Fruit fly (Drosophila melanogaster) whole organism, embryonic: ENCODE measurements around the gene Rpp20.

Experiments used
- CG10267 ChIP-seq: fragments of 200-800 bp; sonication (Bioruptor generic); optimal IDR thresholded peaks from 2 replicates; lab custom pipeline; 2018; ENCODE audit warnings: missing biosample characterization, mild to moderate bottlenecking, missing genetic modification characterization, moderate library complexity
- CG10431 ChIP-seq: fragments of 200-800 bp; sonication (Bioruptor generic); optimal IDR thresholded peaks from 3 replicates; lab custom pipeline; 2018; ENCODE audit warnings: missing biosample characterization, mild to moderate bottlenecking, missing genetic modification characterization
- CG12155 ChIP-seq: fragments of 200-800 bp; sonication (Bioruptor generic); optimal IDR thresholded peaks from 3 replicates; lab custom pipeline; 2016; ENCODE audit warnings: missing biosample characterization, missing genetic modification characterization
- CG12236 ChIP-seq: fragments of 200-800 bp; sonication (Bioruptor generic); optimal IDR thresholded peaks from 2 replicates; lab custom pipeline; 2016; ENCODE audit warnings: missing biosample characterization, missing genetic modification characterization
- CG14441 ChIP-seq: fragments of 200-800 bp; sonication (Bioruptor generic); IDR thresholded peaks from 2 replicates; pipeline ENCODE4 v1.3.6; 2022; ENCODE audit warnings: missing biosample characterization, missing genetic modification characterization
- CG15514 ChIP-seq: fragments of 200-800 bp; sonication (Bioruptor generic); optimal IDR thresholded peaks from 3 replicates; lab custom pipeline; 2017; ENCODE audit warnings: missing biosample characterization, missing genetic modification characterization, mild to moderate bottlenecking, moderate library complexity, missing genetic modification reagents
- CG16815 ChIP-seq: fragments of 200-800 bp; sonication (Bioruptor generic); optimal IDR thresholded peaks from 3 replicates; lab custom pipeline; 2017; ENCODE audit warnings: missing biosample characterization, mild to moderate bottlenecking, missing genetic modification characterization
- CG17829 ChIP-seq: fragments of 200-800 bp; optimal IDR thresholded peaks from 2 replicates; lab custom pipeline; 2019; ENCODE audit warnings: missing biosample characterization, mild to moderate bottlenecking, missing genetic modification characterization, moderate library complexity
- CG2202 ChIP-seq: fragments of 200-800 bp; sonication (Bioruptor generic); optimal IDR thresholded peaks from 2 replicates; lab custom pipeline; 2018; ENCODE audit warnings: missing biosample characterization, mild to moderate bottlenecking, missing genetic modification characterization
- CG31441 ChIP-seq: fragments of 200-800 bp; sonication (Bioruptor generic); IDR thresholded peaks from 2 replicates; pipeline ENCODE4 v1.3.6; 2022; ENCODE audit warnings: missing biosample characterization, missing genetic modification characterization
- CG7745 ChIP-seq: fragments of 200-800 bp; sonication (Bioruptor generic); optimal IDR thresholded peaks from 2 replicates; lab custom pipeline; 2018; ENCODE audit warnings: missing biosample characterization, mild to moderate bottlenecking, missing genetic modification characterization, moderate library complexity
- CG7928 ChIP-seq: fragments of 200-800 bp; sonication (Bioruptor generic); optimal IDR thresholded peaks from 2 replicates; lab custom pipeline; 2017; ENCODE audit warnings: missing biosample characterization, mild to moderate bottlenecking, missing genetic modification characterization
- CG7987 ChIP-seq: fragments of 200-800 bp; sonication (Bioruptor generic); optimal IDR thresholded peaks from 2 replicates; lab custom pipeline; 2018; ENCODE audit warnings: missing biosample characterization, mild to moderate bottlenecking, missing genetic modification characterization, moderate library complexity
- CG8478 ChIP-seq: fragments of >200 bp; optimal IDR thresholded peaks from 2 replicates; lab custom pipeline; 2018
- CG9727 ChIP-seq: fragments of 200-800 bp; sonication (Bioruptor generic); optimal IDR thresholded peaks from 3 replicates; lab custom pipeline; 2017; ENCODE audit warnings: missing biosample characterization, mild to moderate bottlenecking, missing genetic modification characterization
- CG9817 ChIP-seq: fragments of 200-800 bp; sonication (Bioruptor generic); optimal IDR thresholded peaks from 2 replicates; lab custom pipeline; 2018; ENCODE audit warnings: missing biosample characterization, mild to moderate bottlenecking, missing genetic modification characterization, moderate library complexity
- CG9876 ChIP-seq: fragments of 200-800 bp; sonication (Bioruptor generic); optimal IDR thresholded peaks from 2 replicates; lab custom pipeline; 2016; ENCODE audit warnings: missing biosample characterization, missing genetic modification characterization
- D19A ChIP-seq: fragments of 200-800 bp; optimal IDR thresholded peaks from 3 replicates; lab custom pipeline; 2019; ENCODE audit warnings: missing biosample characterization, mild to moderate bottlenecking, missing genetic modification characterization, moderate library complexity
- Dad ChIP-seq: fragments of 200-800 bp; sonication (Bioruptor generic); optimal IDR thresholded peaks from 3 replicates; lab custom pipeline; 2016; ENCODE audit warnings: missing biosample characterization, missing genetic modification characterization
- Dfd ChIP-seq, 2 experiments: fragments of >200 bp; optimal IDR thresholded peaks; 2 replicates each; lab custom pipeline; 2017; ENCODE audit warnings: missing biosample characterization in 2 of 2, missing genetic modification characterization in 2 of 2
- Dref ChIP-seq: fragments of 200-800 bp; sonication (Bioruptor generic); IDR thresholded peaks from 2 replicates; pipeline ENCODE4 v1.3.6; 2022; ENCODE audit warnings: missing biosample characterization, missing genetic modification characterization
- GATAe ChIP-seq: fragments of 200-800 bp; sonication (Bioruptor generic); conservative IDR thresholded peaks from 2 replicates; pipeline ENCODE4 v1.3.6; 2022; ENCODE audit warnings: missing biosample characterization, missing genetic modification characterization
- Hr51 ChIP-seq, 2 experiments: fragments of 200-800 bp; sonication (Bioruptor generic); optimal IDR thresholded peaks; 2 replicates in 1 of 2; 3 replicates in 1 of 2; lab custom pipeline; 2016 to 2018; ENCODE audit warnings: missing biosample characterization in 2 of 2, missing genetic modification characterization in 2 of 2, mild to moderate bottlenecking in 1 of 2, moderate library complexity in 1 of 2
- MBD-R2 ChIP-seq: fragments of 200-800 bp; sonication (Bioruptor generic); IDR thresholded peaks from 2 replicates; pipeline ENCODE4 v1.3.6; 2022; ENCODE audit warnings: missing biosample characterization, missing genetic modification characterization
- NC2β ChIP-seq: fragments of 200-800 bp; sonication (Bioruptor generic); optimal IDR thresholded peaks from 2 replicates; lab custom pipeline; 2016; ENCODE audit warnings: missing biosample characterization, missing genetic modification characterization
- Opbp ChIP-seq: fragments of 200-800 bp; sonication (Bioruptor generic); IDR thresholded peaks from 3 replicates; pipeline ENCODE4 v1.3.6; 2022; ENCODE audit warnings: missing biosample characterization, missing genetic modification characterization; ENCODE audit not compliant: partially characterized antibody
- Ptx1 ChIP-seq: fragments of 200-800 bp; sonication (Bioruptor generic); IDR thresholded peaks from 2 replicates; pipeline ENCODE4 v1.3.6; 2022; ENCODE audit warnings: missing biosample characterization, missing genetic modification characterization
- Scr ChIP-seq: fragments of 200-800 bp; sonication (Bioruptor generic); IDR thresholded peaks from 2 replicates; pipeline ENCODE4 v1.3.6; 2022; ENCODE audit warnings: missing biosample characterization, missing genetic modification characterization; ENCODE audit not compliant: partially characterized antibody
- Sry-δ ChIP-seq: fragments of 200-800 bp; sonication (Bioruptor generic); optimal IDR thresholded peaks from 2 replicates; lab custom pipeline; 2016; ENCODE audit warnings: missing biosample characterization, missing genetic modification characterization
- Usf ChIP-seq: fragments of 200-800 bp; sonication (Bioruptor generic); optimal IDR thresholded peaks from 2 replicates; lab custom pipeline; 2017; ENCODE audit warnings: missing genotype, missing biosample characterization, missing genetic modification characterization
- Xbp1 ChIP-seq: fragments of 200-800 bp; sonication (Bioruptor generic); optimal IDR thresholded peaks from 3 replicates; lab custom pipeline; 2016; ENCODE audit warnings: missing biosample characterization, mild to moderate bottlenecking, missing genetic modification characterization
- abd-A ChIP-seq: fragments of 200-800 bp; sonication (Bioruptor generic); optimal IDR thresholded peaks from 3 replicates; lab custom pipeline; 2019; ENCODE audit warnings: missing biosample characterization, mild to moderate bottlenecking, missing genetic modification characterization, moderate library complexity
- cad ChIP-seq: fragments of >200 bp; optimal IDR thresholded peaks from 2 replicates; lab custom pipeline; 2017; ENCODE audit warnings: missing biosample characterization, missing genetic modification characterization
- chn ChIP-seq: fragments of 200-800 bp; sonication (Bioruptor generic); optimal IDR thresholded peaks from 2 replicates; lab custom pipeline; 2016; ENCODE audit warnings: missing biosample characterization, missing genetic modification characterization
- emc ChIP-seq: fragments of 200-800 bp; sonication (Bioruptor generic); optimal IDR thresholded peaks from 2 replicates; lab custom pipeline; 2016; ENCODE audit warnings: missing biosample characterization, missing genetic modification characterization
- fd96Cb ChIP-seq: fragments of 200-800 bp; sonication (Bioruptor generic); optimal IDR thresholded peaks from 2 replicates; lab custom pipeline; 2018; ENCODE audit warnings: missing biosample characterization, mild to moderate bottlenecking, missing genetic modification characterization, moderate library complexity
- gsb-n ChIP-seq: fragments of 200-800 bp; sonication (Bioruptor generic); optimal IDR thresholded peaks from 3 replicates; lab custom pipeline; 2018; ENCODE audit warnings: missing biosample characterization, mild to moderate bottlenecking, missing genetic modification characterization
- gt ChIP-seq: fragments of 200-800 bp; sonication (Bioruptor generic); IDR thresholded peaks from 2 replicates; pipeline ENCODE4 v1.3.6; 2022; ENCODE audit warnings: missing biosample characterization, missing genetic modification characterization
- jumu ChIP-seq: fragments of 200-800 bp; sonication (Bioruptor generic); optimal IDR thresholded peaks from 3 replicates; lab custom pipeline; 2016; ENCODE audit warnings: missing biosample characterization, missing genetic modification characterization
- kay ChIP-seq: fragments of 200-800 bp; sonication (Bioruptor generic); optimal IDR thresholded peaks from 2 replicates; lab custom pipeline; 2016; ENCODE audit warnings: missing biosample characterization, missing genetic modification characterization
- lbe ChIP-seq: fragments of 200-800 bp; sonication (Bioruptor generic); optimal IDR thresholded peaks from 2 replicates; lab custom pipeline; 2016; ENCODE audit warnings: missing biosample characterization, mild to moderate bottlenecking, missing genetic modification characterization
- lilli ChIP-seq: fragments of 200-800 bp; sonication (Bioruptor generic); optimal IDR thresholded peaks from 3 replicates; lab custom pipeline; 2016; ENCODE audit warnings: missing biosample characterization, missing genetic modification characterization
- nerfin-1 ChIP-seq: fragments of 200-800 bp; sonication (Bioruptor generic); optimal IDR thresholded peaks from 3 replicates; lab custom pipeline; 2019; ENCODE audit warnings: missing biosample characterization, mild to moderate bottlenecking, missing genetic modification characterization, moderate library complexity
- onecut ChIP-seq: fragments of 200-800 bp; sonication (Bioruptor generic); IDR thresholded peaks from 2 replicates; pipeline ENCODE4 v1.3.6; 2022; ENCODE audit warnings: missing biosample characterization, missing genetic modification characterization
- otp ChIP-seq: fragments of 200-800 bp; sonication (Bioruptor generic); IDR thresholded peaks from 3 replicates; pipeline ENCODE4, ENCODE4 v1.3.6; 2022; ENCODE audit warnings: missing biosample characterization, missing genetic modification characterization
- pb ChIP-seq: fragments of 200-800 bp; sonication (Bioruptor generic); optimal IDR thresholded peaks from 3 replicates; lab custom pipeline; 2016; ENCODE audit warnings: missing biosample characterization, missing genetic modification characterization
- pzg ChIP-seq: fragments of 200-800 bp; sonication (Bioruptor generic); optimal IDR thresholded peaks from 3 replicates; lab custom pipeline; 2018; ENCODE audit warnings: missing biosample characterization, mild to moderate bottlenecking, missing genetic modification characterization, moderate library complexity
- schlank ChIP-seq: fragments of 200-800 bp; sonication (Bioruptor generic); optimal IDR thresholded peaks from 2 replicates; lab custom pipeline; 2018; ENCODE audit warnings: missing biosample characterization, mild to moderate bottlenecking, missing genetic modification characterization
- slou ChIP-seq: fragments of 200-800 bp; sonication (Bioruptor generic); optimal IDR thresholded peaks from 3 replicates; lab custom pipeline; 2016; ENCODE audit warnings: missing biosample characterization, missing genetic modification characterization
- ssp ChIP-seq: fragments of 200-800 bp; sonication (Bioruptor generic); IDR thresholded peaks from 2 replicates; pipeline ENCODE4 v1.3.6; 2022; ENCODE audit warnings: missing biosample characterization, missing genetic modification characterization
- usp ChIP-seq: fragments of >200 bp; optimal IDR thresholded peaks from 2 replicates; lab custom pipeline; 2017; ENCODE audit warnings: missing biosample characterization, missing genetic modification characterization
- vvl ChIP-seq: fragments of 200-800 bp; sonication (Bioruptor generic); IDR thresholded peaks from 2 replicates; pipeline ENCODE4 v1.3.6; 2022; ENCODE audit warnings: missing biosample characterization, missing genetic modification characterization

The Rpp20 gene

dm6 chrX:19763440-19764002 is 19.3 kb downstream of the Rpp20 start (continued):
- no peak for TF ChIP-seq CG16815 (GFP tag; lab: Kevin White, UChicago)
- no peak for TF ChIP-seq emc (GFP tag; lab: Kevin White, UChicago)
- no peak for TF ChIP-seq gsb-n
- TF ChIP-seq D19A (tag; lab: Kevin White, UChicago), result peak; percentile 14
- TF ChIP-seq slou, result no peak
- TF ChIP-seq vvl, result no peak
- TF ChIP-seq usp, result no peak
- peak; percentile 53 for TF ChIP-seq CG9727
- peak; percentile 22 for TF ChIP-seq CG15514 (GFP tag; lab: Kevin White, UChicago)
- TF ChIP-seq abd-A (tag; lab: Kevin White, UChicago), result no peak
- TF ChIP-seq otp (GFP tag; lab: Robert Waterston, UW), result 0 out of 3 replicates have a peak, but pooled peaks have one; percentile 11
- TF ChIP-seq CG10431 (GFP tag; lab: Kevin White, UChicago), result no peak
- no peak for TF ChIP-seq gt (GFP tag; lab: Robert Waterston, UW)
- no peak for TF ChIP-seq CG8478 (lab: Kevin White, UChicago)
- no peak for TF ChIP-seq MBD-R2 (GFP tag; lab: Robert Waterston, UW)
- peak; percentile 6 for TF ChIP-seq pb
- TF ChIP-seq CG12236, result no peak
- no peak for TF ChIP-seq cad (GFP tag; lab: Kevin White, UChicago)
- no peak for TF ChIP-seq ssp (GFP tag; lab: Robert Waterston, UW)
- no peak for TF ChIP-seq jumu
- TF ChIP-seq Dref, result no peak
- no peak for TF ChIP-seq Sry-δ (GFP tag; lab: Kevin White, UChicago)
- no peak for TF ChIP-seq fd96Cb (tag; lab: Kevin White, UChicago)
- TF ChIP-seq kay, result no peak
- TF ChIP-seq schlank, result no peak
- TF ChIP-seq CG9817 (tag; lab: Kevin White, UChicago), result no peak
- no peak for TF ChIP-seq CG7928
- peak; percentile 32 for TF ChIP-seq lilli (GFP tag; lab: Kevin White, UChicago)
- peak; percentile 2 for TF ChIP-seq CG10267 (tag; lab: Kevin White, UChicago)
- no peak for TF ChIP-seq CG2202 (tag; lab: Kevin White, UChicago)
- TF ChIP-seq nerfin-1 (tag; lab: Kevin White, UChicago), result no peak
- no peak for TF ChIP-seq Opbp
- no peak for TF ChIP-seq CG9876
- TF ChIP-seq CG12155 (GFP tag; lab: Kevin White, UChicago), result peak; percentile 13
- TF ChIP-seq GATAe (GFP tag; lab: Robert Waterston, UW), result no peak
- no peak for TF ChIP-seq Xbp1 (GFP tag; lab: Kevin White, UChicago)
- peak; percentile 44 for TF ChIP-seq Ptx1
- TF ChIP-seq CG7745, result no peak
- TF ChIP-seq onecut (GFP tag; lab: Robert Waterston, UW), result no peak
- TF ChIP-seq chn (GFP tag; lab: Kevin White, UChicago), result peak; percentile 1
- TF ChIP-seq pzg (GFP tag; lab: Kevin White, UChicago), result no peak
- no peak for TF ChIP-seq Usf (GFP tag; lab: Kevin White, UChicago)
- TF ChIP-seq NC2β (GFP tag; lab: Kevin White, UChicago), result no peak
- no peak for TF ChIP-seq Dad
- peak in 1 of 2 experiments; percentile 14 for TF ChIP-seq Hr51 (GFP tag; optimal IDR thresholded peaks at IDR 0.05; lab: Kevin White, UChicago)
- TF ChIP-seq lbe (GFP tag; lab: Kevin White, UChicago), result no peak
- no peak for TF ChIP-seq CG7987 (GFP tag; lab: Kevin White, UChicago)
- peak; percentile 7 for TF ChIP-seq CG17829 (tag; lab: Kevin White, UChicago)
- 0 out of 2 replicates have a peak, but pooled peaks have one; percentile 27 for TF ChIP-seq CG31441 (GFP tag; lab: Robert Waterston, UW)
- no peak for TF ChIP-seq Dfd (GFP tag; optimal IDR thresholded peaks at IDR 0.05; lab: Kevin White, UChicago)
- no peak for TF ChIP-seq Scr
- TF ChIP-seq CG14441 (GFP tag; lab: Robert Waterston, UW), result no peak
